Worm (Caenorhabditis elegans) whole organism, L4 larva: ENCODE data around the gene akap-1.

Source experiments
- F49E8.2 ChIP-seq: sonication (generic microtip); optimal IDR thresholded peaks from 2 replicates; lab custom pipeline; 2016; ENCODE audit warnings: missing compliant biosample characterization, mild to moderate bottlenecking, missing genetic modification characterization, borderline replicate concordance
- dve-1 ChIP-seq: sonication (generic microtip); optimal IDR thresholded peaks from 2 replicates; lab custom pipeline; 2017; ENCODE audit warnings: antibody characterized with exemption, mild to moderate bottlenecking, missing genetic modification characterization, missing compliant biosample characterization; ENCODE audit not compliant: insufficient read depth
- gei-8 ChIP-seq: fragments of 200-800 bp; sonication (Bioruptor generic); optimal IDR thresholded peaks from 2 replicates; lab custom pipeline; 2018; ENCODE audit warnings: mild to moderate bottlenecking, missing genetic modification characterization, missing compliant biosample characterization
- hif-1 ChIP-seq, 2 experiments: sonication (generic microtip); optimal IDR thresholded peaks; 2 replicates each; lab custom pipeline; 2016 to 2017; ENCODE audit warnings: missing compliant biosample characterization in 2 of 2, missing genetic modification characterization in 2 of 2, missing genetic modification reagents in 2 of 2, missing genotype in 2 of 2, mild to moderate bottlenecking in 1 of 2
- nhr-102 ChIP-seq: sonication (generic microtip); optimal IDR thresholded peaks from 2 replicates; lab custom pipeline; 2016; ENCODE audit warnings: mild to moderate bottlenecking, missing genetic modification characterization, moderate library complexity, missing compliant biosample characterization
- unc-130 ChIP-seq: sonication (generic microtip); optimal IDR thresholded peaks from 2 replicates; lab custom pipeline; 2016; ENCODE audit warnings: missing genetic modification reagents, missing genetic modification characterization, missing compliant biosample characterization
- unc-62 ChIP-seq, 3 experiments: fragments of 150-350 bp in 1 of 3; sonication (generic microtip); optimal IDR thresholded peaks in 2 of 3; peaks in 1 of 3; 1 replicate in 1 of 3; 2 replicates in 2 of 3; lab custom pipeline; 2014 to 2017; ENCODE audit warnings: missing biosample characterization in 3 of 3, missing genetic modification characterization in 3 of 3, missing genetic modification reagents in 3 of 3, missing genotype in 1 of 3
- ztf-7 ChIP-seq: fragments of 150-350 bp; optimal IDR thresholded peaks from 2 replicates; lab custom pipeline; 2014; ENCODE audit warnings: missing biosample characterization, missing genetic modification characterization

akap-1 gene

ce11 chrIII:6415306-6415973, 62.3 kb downstream of the akap-1 start, which contains the start of gene nas-4 (continued):
- peak; percentile 67 for TF ChIP-seq nhr-102 (tag; lab: Kevin White, UChicago)
- no peak for TF ChIP-seq unc-130 (GFP tag; lab: Kevin White, UChicago)
- no peak for TF ChIP-seq hif-1 (tag; optimal IDR thresholded peaks at IDR 0.05; lab: Kevin White, UChicago)
- peak in 1 of 2 experiments; percentile 56 for TF ChIP-seq unc-62 (GFP tag; optimal IDR thresholded peaks at IDR 0.05 in 1 of 2; lab: Kevin White, UChicago)
- TF ChIP-seq unc-62 (tag; optimal IDR thresholded peaks at IDR 0.05; lab: Kevin White, UChicago) = no peak
- TF ChIP-seq F49E8.2 (tag; lab: Kevin White, UChicago) = no peak
- TF ChIP-seq dve-1 (tag; lab: Kevin White, UChicago) = peak; percentile 32
- peak; percentile 0 for TF ChIP-seq gei-8 (GFP tag; lab: Kevin White, UChicago)
- no peak for TF ChIP-seq ztf-7 (tag; lab: Kevin White, UChicago)
